Comparison of ENCODE assay signal across 1 fruit fly cellular context in the genomic region with DNA sequence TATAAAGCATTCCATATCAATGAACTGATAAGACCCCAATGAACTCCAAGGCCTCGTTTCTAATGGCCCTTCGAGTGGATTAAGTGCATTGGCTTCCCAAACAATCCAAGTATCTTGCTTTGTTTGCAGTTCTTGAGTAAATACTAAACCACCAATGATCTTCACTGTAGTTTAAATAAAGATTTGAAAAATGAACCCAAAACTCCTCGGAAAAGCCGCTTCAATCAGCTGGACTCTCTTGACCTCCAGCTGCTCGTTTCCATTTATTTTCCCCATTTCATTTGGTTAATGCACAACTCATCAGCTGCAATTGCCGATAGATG.
TF ChIP-seq lines count a peak whose summit lies in the region.

No protein-coding gene starts in this region.

TF ChIP-seq in whole organism, embryonic, 481 proteins besides CTCF, POLR2A, EP300 and RAD21 (continued from another document):
- TF ChIP-seq Nf-YC (tag; optimal IDR thresholded peaks at IDR 0.05; lab: Kevin White, UChicago) (no peak), CG18011 (GFP tag; optimal IDR thresholded peaks at IDR 0.05; lab: Kevin White, UChicago) (no peak), CG12299 (tag; optimal IDR thresholded peaks at IDR 0.05; lab: Kevin White, UChicago) (no peak), CG15011 (GFP tag; optimal IDR thresholded peaks at IDR 0.05; lab: Kevin White, UChicago) (no peak), insv (GFP tag; optimal IDR thresholded peaks at IDR 0.05; lab: Kevin White, UChicago) (no peak), Dp (GFP tag; optimal IDR thresholded peaks at IDR 0.05; lab: Kevin White, UChicago) (no peak), stc (GFP tag; IDR thresholded peaks at IDR 0.05; lab: Robert Waterston, UW) (no peak), CG10654 (GFP tag; optimal IDR thresholded peaks at IDR 0.05; lab: Kevin White, UChicago) (no peak), Hey (tag; optimal IDR thresholded peaks at IDR 0.05; lab: Kevin White, UChicago) (no peak), CG2199 (GFP tag; IDR thresholded peaks at IDR 0.05; lab: Robert Waterston, UW) (no peak), CG33557 (GFP tag; optimal IDR thresholded peaks at IDR 0.05; lab: Kevin White, UChicago) (peak; percentile 64), CG17829 (tag; optimal IDR thresholded peaks at IDR 0.05; lab: Kevin White, UChicago) (no peak), B-H2 (GFP tag; optimal IDR thresholded peaks at IDR 0.05; lab: Kevin White, UChicago) (no peak), dmrt99B (tag; optimal IDR thresholded peaks at IDR 0.05; lab: Kevin White, UChicago) (no peak), CG2120 (GFP tag; optimal IDR thresholded peaks at IDR 0.05; lab: Kevin White, UChicago) (no peak), NC2β (GFP tag; optimal IDR thresholded peaks at IDR 0.05; lab: Kevin White, UChicago) (no peak), Trl (optimal IDR thresholded peaks at IDR 0.05; lab: Kevin White, UChicago) (no peak), Trl (GFP tag; optimal IDR thresholded peaks at IDR 0.05; lab: Kevin White, UChicago) (no peak), CG12659 (GFP tag; optimal IDR thresholded peaks at IDR 0.05; lab: Kevin White, UChicago) (no peak), CG11695 (GFP tag; IDR thresholded peaks at IDR 0.05; lab: Robert Waterston, UW) (no peak), CG6813 (GFP tag; optimal IDR thresholded peaks at IDR 0.05; lab: Kevin White, UChicago) (no peak), Ets65A (GFP tag; lab: Kevin White, UChicago) (no peak), p53 (GFP tag; optimal IDR thresholded peaks at IDR 0.05; lab: Kevin White, UChicago) (no peak), Bdp1 (GFP tag; optimal IDR thresholded peaks at IDR 0.05; lab: Kevin White, UChicago) (no peak), HLH3B (GFP tag; IDR thresholded peaks at IDR 0.05; lab: Robert Waterston, UW) (no peak), Atf-2 (GFP tag; optimal IDR thresholded peaks at IDR 0.05; lab: Kevin White, UChicago) (no peak), Med (GFP tag; lab: Kevin White, UChicago) (no peak), sc (optimal IDR thresholded peaks at IDR 0.05; lab: Kevin White, UChicago) (no peak), sc (GFP tag; optimal IDR thresholded peaks at IDR 0.05; lab: Kevin White, UChicago) (no peak), CG10543 (GFP tag; optimal IDR thresholded peaks at IDR 0.05; lab: Kevin White, UChicago) (no peak), CG1647 (GFP tag; optimal IDR thresholded peaks at IDR 0.05; lab: Kevin White, UChicago) (no peak), CG32532 (GFP tag; IDR thresholded peaks at IDR 0.05; lab: Robert Waterston, UW) (no peak), Chrac-16 (GFP tag; optimal IDR thresholded peaks at IDR 0.05; lab: Kevin White, UChicago) (no peak), repo (GFP tag; optimal IDR thresholded peaks at IDR 0.05; lab: Kevin White, UChicago) (no peak), fu2 (GFP tag; optimal IDR thresholded peaks at IDR 0.05; lab: Kevin White, UChicago) (no peak), CG1233 (GFP tag; optimal IDR thresholded peaks at IDR 0.05; lab: Kevin White, UChicago) (no peak), tup (GFP tag; optimal IDR thresholded peaks at IDR 0.05; lab: Kevin White, UChicago) (no peak), CG10462 (GFP tag; optimal IDR thresholded peaks at IDR 0.05; lab: Kevin White, UChicago) (no peak), danr (GFP tag; IDR thresholded peaks at IDR 0.05; lab: Robert Waterston, UW) (no peak), grau (tag; optimal IDR thresholded peaks at IDR 0.05; lab: Kevin White, UChicago) (no peak), CG34376 (GFP tag; optimal IDR thresholded peaks at IDR 0.05; lab: Kevin White, UChicago) (peak; percentile 10), MBD-R2 (GFP tag; IDR thresholded peaks at IDR 0.05; lab: Robert Waterston, UW) (no peak), CG9727 (GFP tag; optimal IDR thresholded peaks at IDR 0.05; lab: Kevin White, UChicago) (peak; percentile 24)
